Worm (Caenorhabditis elegans): ENCODE data around the gene nlp-55.

Gene nlp-55

ce11 chrII:8339108-8339507, 43.9 kb upstream of the nlp-55 start (continued):
- no peak for TF ChIP-seq bed-1 (GFP tag; IDR thresholded peaks at IDR 0.05)

- no peak for TF ChIP-seq ceh-91 (GFP tag; IDR thresholded peaks at IDR 0.05)
- TF ChIP-seq T26A5.8 (tag; optimal IDR thresholded peaks at IDR 0.05) = no peak
- TF ChIP-seq K12H6.12 (tag; optimal IDR thresholded peaks at IDR 0.05) = no peak
- no peak for TF ChIP-seq aptf-2 (GFP tag; conservative IDR thresholded peaks at IDR 0.05)
- TF ChIP-seq rcor-1 (GFP tag; IDR thresholded peaks at IDR 0.05) = no peak
- TF ChIP-seq let-526 (GFP tag; IDR thresholded peaks at IDR 0.05) = no peak
- TF ChIP-seq nhr-179 (tag; optimal IDR thresholded peaks at IDR 0.05) = no peak
- no peak for TF ChIP-seq ztf-18 (tag; optimal IDR thresholded peaks at IDR 0.05)
- no peak for TF ChIP-seq F49E8.2 (tag; optimal IDR thresholded peaks at IDR 0.05; ENCODE audit: insufficient read depth)
- no peak for TF ChIP-seq Y79H2A.3 (GFP tag; conservative IDR thresholded peaks at IDR 0.05)
Measured at ce11 chrII:8333643-8334042, 38.4 kb upstream of the nlp-55 start, which contains the start of gene C26D10.7. C26D10.7 (plus strand) TSS chrII:8333943.

ce11 chrII:8329462-8329861, 34.3 kb upstream of the nlp-55 start, which contains the start of gene C26D10.4:
C26D10.4 (plus strand) TSS chrII:8329762.
- TF ChIP-seq cebp-2 (GFP tag; IDR thresholded peaks at IDR 0.05) (no peak), ztf-28 (GFP tag; IDR thresholded peaks at IDR 0.05) (no peak), lsy-27 (tag; optimal IDR thresholded peaks at IDR 0.05; ENCODE audit: borderline replicate concordance, insufficient read depth) (no peak), efl-1 (GFP tag; optimal IDR thresholded peaks at IDR 0.05) (no peak), attf-3 (GFP tag; conservative IDR thresholded peaks at IDR 0.05) (no peak), ceh-40 (GFP tag; IDR thresholded peaks at IDR 0.05) (no peak), T07F8.4 (tag; optimal IDR thresholded peaks at IDR 0.05) (no peak), C17E4.6 (GFP tag; IDR thresholded peaks at IDR 0.05) (no peak), ceh-27 (GFP tag; optimal IDR thresholded peaks at IDR 0.05) (no peak), ztf-18 (tag; optimal IDR thresholded peaks at IDR 0.05) (no peak), nhr-179 (tag; optimal IDR thresholded peaks at IDR 0.05) (no peak), hlh-26 (GFP tag; conservative IDR thresholded peaks at IDR 0.05) (no peak), attf-5 (GFP tag; optimal IDR thresholded peaks at IDR 0.05) (no peak), pha-4 (tag; optimal IDR thresholded peaks at IDR 0.05) (no peak), aptf-2 (GFP tag; conservative IDR thresholded peaks at IDR 0.05) (no peak), nhr-120 (GFP tag; IDR thresholded peaks at IDR 0.05) (no peak)

DNA sequence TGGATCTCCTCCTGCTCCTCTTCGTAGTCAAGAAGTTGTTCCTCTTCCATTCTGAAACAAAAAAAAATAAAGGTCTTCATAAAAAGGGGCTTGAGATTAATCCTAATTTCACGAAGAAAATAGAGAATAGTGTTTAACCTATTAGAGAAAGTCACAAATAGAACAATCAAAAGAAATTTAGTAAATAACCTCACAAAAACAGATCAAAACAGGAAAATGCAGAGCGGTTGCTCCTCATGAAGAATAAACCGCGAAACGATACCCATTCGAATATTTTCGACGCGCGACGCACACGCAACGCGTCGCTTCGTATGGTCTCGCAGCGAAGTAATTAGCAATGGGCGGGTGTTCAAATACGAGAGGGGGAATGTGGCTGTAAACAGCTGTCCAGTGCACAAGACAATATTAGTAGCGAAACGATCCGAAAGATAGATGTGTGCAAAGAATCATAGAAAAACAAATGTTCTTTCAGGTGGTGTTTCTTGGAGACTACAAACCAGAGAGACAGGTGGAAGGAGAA, 33.7 kb upstream of the nlp-55 start, which contains the start of gene hel-1:
Gene hel-1 (minus strand): TSS at position 51 of the 520 bp plus-strand sequence.
- TF ChIP-seq madf-6 (GFP tag; IDR thresholded peaks at IDR 0.05) = peak; percentile 90
- TF ChIP-seq F33H1.4 (GFP tag; IDR thresholded peaks at IDR 0.05) = peak; percentile 91
- 0 out of 2 replicates have a peak, but pooled peaks have one; percentile 16 for TF ChIP-seq Y67H2A.10 (GFP tag; conservative IDR thresholded peaks at IDR 0.05)
- TF ChIP-seq snpc-1.3 (tag; optimal IDR thresholded peaks at IDR 0.05; ENCODE audit: insufficient read depth) = no peak
- peak; percentile 99 for TF ChIP-seq madf-3 (GFP tag; IDR thresholded peaks at IDR 0.05)
- peak; percentile 46; the same call in 1 of the 2 replicates for TF ChIP-seq rcor-1 (GFP tag; IDR thresholded peaks at IDR 0.05)
- TF ChIP-seq nhr-120 (GFP tag; IDR thresholded peaks at IDR 0.05) = no peak
- TF ChIP-seq ceh-40 (GFP tag; IDR thresholded peaks at IDR 0.05) = no peak
- 0 out of 2 replicates have a peak, but pooled peaks have one; percentile 46 for TF ChIP-seq Y95B8A.8 (GFP tag; IDR thresholded peaks at IDR 0.05)
- TF ChIP-seq ama-1 (optimal IDR thresholded peaks at IDR 0.05) = no peak
- TF ChIP-seq ama-1 (GFP tag; optimal IDR thresholded peaks at IDR 0.05) = no peak
- TF ChIP-seq attf-3 (GFP tag; conservative IDR thresholded peaks at IDR 0.05) = 0 out of 2 replicates have a peak, but pooled peaks have one; percentile 24
- no peak for TF ChIP-seq pbrm-1 (GFP tag; IDR thresholded peaks at IDR 0.05)
- peak; percentile 2 for TF ChIP-seq tlf-1 (GFP tag; optimal IDR thresholded peaks at IDR 0.05)
- TF ChIP-seq attf-6 (GFP tag; IDR thresholded peaks at IDR 0.05) = 0 out of 2 replicates have a peak, but pooled peaks have one; percentile 29
- TF ChIP-seq ekl-4 (GFP tag; IDR thresholded peaks at IDR 0.05) = peak; percentile 83
- TF ChIP-seq nfyb-1 (GFP tag; IDR thresholded peaks at IDR 0.05) = peak; percentile 49; the same call in 1 of the 2 replicates
- no peak for TF ChIP-seq tbx-9 (tag; optimal IDR thresholded peaks at IDR 0.05; ENCODE audit: borderline replicate concordance)
- peak; percentile 92 for TF ChIP-seq lin-54 (GFP tag; optimal IDR thresholded peaks at IDR 0.05)
- peak; percentile 61 for TF ChIP-seq madf-10 (tag; optimal IDR thresholded peaks at IDR 0.05)
- no peak for TF ChIP-seq ztf-26 (tag; optimal IDR thresholded peaks at IDR 0.05)
- TF ChIP-seq K12H6.12 (tag; optimal IDR thresholded peaks at IDR 0.05) = peak; percentile 65
- 0 out of 2 replicates have a peak, but pooled peaks have one; percentile 27 for TF ChIP-seq K11D2.4 (GFP tag; IDR thresholded peaks at IDR 0.05)
- TF ChIP-seq hsf-1 (GFP tag; IDR thresholded peaks at IDR 0.05) = peak; percentile 57; the same call in 1 of the 2 replicates

Measured in whole organism, young adult.